Worm (Caenorhabditis elegans): ENCODE data around the gene pho-10.

DNA sequence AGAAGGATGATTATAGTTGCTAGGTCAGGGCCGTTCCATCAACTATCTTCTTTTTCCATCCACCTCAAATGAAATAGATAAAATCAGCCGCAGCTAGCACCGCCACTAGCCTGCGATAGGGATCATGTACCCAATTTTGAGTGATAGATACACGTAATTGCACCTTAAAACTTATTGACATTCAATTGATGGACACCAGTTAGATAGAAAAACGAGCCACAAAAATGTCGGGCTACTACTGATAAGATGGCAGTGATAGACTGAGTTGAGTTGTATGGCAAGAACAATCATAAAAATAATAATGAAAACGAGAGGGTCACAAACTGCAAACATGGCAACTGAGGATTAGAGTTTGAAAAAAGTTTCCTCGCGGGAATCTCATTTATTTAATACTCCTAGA lies 28.5 kb downstream of the pho-10 start:
- TF ChIP-seq nhr-11 (tag; optimal IDR thresholded peaks at IDR 0.05) (no peak), nhr-77 (tag; optimal IDR thresholded peaks at IDR 0.05) (no peak), ZK546.5 (tag; optimal IDR thresholded peaks at IDR 0.05) (no peak), egl-27 (tag; optimal IDR thresholded peaks at IDR 0.05) (no peak), nhr-76 (tag; optimal IDR thresholded peaks at IDR 0.05) (no peak), fos-1 (tag; optimal IDR thresholded peaks at IDR 0.05) (no peak), dpl-1 (GFP tag; optimal IDR thresholded peaks at IDR 0.05) (no peak), aha-1 (tag) (no peak), nhr-25 (tag; optimal IDR thresholded peaks at IDR 0.05; ENCODE audit: borderline replicate concordance, insufficient read depth) (no peak), ztf-7 (tag; optimal IDR thresholded peaks at IDR 0.05) (no peak)
